Worm (Caenorhabditis elegans) whole organism, L3 larva: ENCODE data around the gene lmp-1.

ENCODE experiments used
- ZK546.5 ChIP-seq: sonication (generic microtip); optimal IDR thresholded peaks from 2 replicates; lab custom pipeline; 2017; ENCODE audit warnings: missing biosample characterization, missing genetic modification characterization
- ceh-16 ChIP-seq: sonication (generic microtip); optimal IDR thresholded peaks from 2 replicates; lab custom pipeline; 2017; ENCODE audit warnings: missing biosample characterization, missing genetic modification characterization
- ceh-82 ChIP-seq: fragments of 150-350 bp; optimal IDR thresholded peaks from 2 replicates; lab custom pipeline; 2014; ENCODE audit warnings: missing biosample characterization, missing genetic modification characterization
- nhr-11 ChIP-seq: fragments of 150-350 bp; optimal IDR thresholded peaks from 2 replicates; lab custom pipeline; 2014; ENCODE audit warnings: missing biosample characterization, missing genetic modification characterization
- nhr-28 ChIP-seq: fragments of 150-350 bp; optimal IDR thresholded peaks from 2 replicates; lab custom pipeline; 2014; ENCODE audit warnings: missing biosample characterization, missing genetic modification characterization
- nhr-76 ChIP-seq: fragments of 150-350 bp; sonication (generic microtip); optimal IDR thresholded peaks from 5 replicates; lab custom pipeline; 2014; ENCODE audit warnings: missing biosample characterization, missing genetic modification characterization
- pha-4 ChIP-seq: fragments of 150-350 bp; optimal IDR thresholded peaks from 2 replicates; lab custom pipeline; 2014; ENCODE audit warnings: missing biosample characterization, missing genetic modification reagents, missing genetic modification characterization
- tbx-2 ChIP-seq: sonication (generic microtip); optimal IDR thresholded peaks from 2 replicates; lab custom pipeline; 2016; ENCODE audit warnings: mild to moderate bottlenecking, missing genetic modification characterization, missing compliant biosample characterization
- unc-39 ChIP-seq: sonication (generic microtip); optimal IDR thresholded peaks from 4 replicates; lab custom pipeline; 2017; ENCODE audit warnings: missing biosample characterization, missing genetic modification characterization
- unc-62 ChIP-seq: fragments of 150-350 bp; sonication (generic microtip); optimal IDR thresholded peaks from 4 replicates; lab custom pipeline; 2014; ENCODE audit warnings: missing biosample characterization, missing genetic modification reagents, missing genetic modification characterization
- ztf-11 ChIP-seq: fragments of 150-350 bp; optimal IDR thresholded peaks from 2 replicates; lab custom pipeline; 2014; ENCODE audit warnings: missing biosample characterization, missing genetic modification characterization

DNA sequence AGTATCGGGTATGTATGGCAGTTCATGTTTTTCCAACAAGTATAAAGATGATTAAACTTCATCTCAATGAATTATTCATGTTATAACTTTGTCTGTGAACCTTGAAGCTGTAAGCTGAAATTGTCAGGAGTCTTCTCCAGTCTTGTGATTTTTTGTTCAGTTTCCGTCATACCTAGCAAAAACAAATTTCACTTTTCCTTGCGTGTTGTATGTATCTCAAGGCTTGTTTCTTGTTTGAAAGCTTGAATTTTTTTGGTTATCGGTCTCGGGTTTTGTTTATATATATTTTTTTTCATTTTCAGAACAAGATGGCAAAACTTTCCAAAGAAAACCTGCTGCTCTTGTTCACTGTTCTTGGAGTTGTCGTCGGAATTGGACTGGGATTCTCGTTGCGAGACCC is 25.6 kb upstream of the lmp-1 start, which contains the start of gene glt-4:
- no peak for TF ChIP-seq nhr-76 (tag; lab: Kevin White, UChicago)
- TF ChIP-seq tbx-2: no peak
- TF ChIP-seq unc-39 (tag; lab: Kevin White, UChicago): no peak
- no peak for TF ChIP-seq ceh-16 (tag; lab: Kevin White, UChicago)
- no peak for TF ChIP-seq unc-62
- no peak for TF ChIP-seq pha-4 (tag; lab: Kevin White, UChicago)
- TF ChIP-seq ZK546.5 (tag; lab: Kevin White, UChicago): no peak
- no peak for TF ChIP-seq nhr-28 (tag; lab: Kevin White, UChicago)
- TF ChIP-seq ztf-11 (tag; lab: Kevin White, UChicago): no peak
- no peak for TF ChIP-seq ceh-82
- TF ChIP-seq nhr-11: no peak
